Worm (Caenorhabditis elegans) whole organism, L1 larva: Measurements from ENCODE around the gene nhx-1.

Experiments used
- Y116A8C.19 ChIP-seq: sonication (generic microtip); optimal IDR thresholded peaks from 2 replicates; lab custom pipeline; 2016; ENCODE audit warnings: missing compliant biosample characterization, missing genetic modification characterization, borderline replicate concordance
- aha-1 ChIP-seq: fragments of 150-350 bp; optimal IDR thresholded peaks from 2 replicates; lab custom pipeline; 2014; ENCODE audit warnings: missing biosample characterization, missing genetic modification characterization
- alr-1 ChIP-seq: fragments of 200-800 bp; sonication (Bioruptor generic); optimal IDR thresholded peaks from 2 replicates; lab custom pipeline; 2018; ENCODE audit warnings: borderline replicate concordance, mild to moderate bottlenecking, missing genetic modification characterization, missing compliant biosample characterization
- ama-1 ChIP-seq: fragments of 150-350 bp; optimal IDR thresholded peaks from 2 replicates; lab custom pipeline; 2014
- blmp-1 ChIP-seq: fragments of 150-350 bp; optimal IDR thresholded peaks from 2 replicates; lab custom pipeline; 2014; ENCODE audit warnings: missing biosample characterization, missing genetic modification characterization
- ceh-82 ChIP-seq, 3 experiments: fragments of 150-350 bp in 1 of 3; sonication (generic microtip) in 2 of 3; optimal IDR thresholded peaks; 2 replicates each; lab custom pipeline; 2014 to 2017; ENCODE audit warnings: missing biosample characterization in 3 of 3, missing genetic modification characterization in 3 of 3
- ceh-88 ChIP-seq: fragments of 200-800 bp; sonication (Bioruptor generic); IDR thresholded peaks from 2 replicates; pipeline ENCODE4 v1.3.6; 2022; ENCODE audit warnings: missing genetic modification characterization, missing compliant biosample characterization
- ces-1 ChIP-seq: fragments of 150-350 bp; optimal IDR thresholded peaks from 2 replicates; lab custom pipeline; 2014; ENCODE audit warnings: missing biosample characterization, missing genetic modification reagents, missing genetic modification characterization
- dsc-1 ChIP-seq: sonication (generic microtip); optimal IDR thresholded peaks from 2 replicates; lab custom pipeline; 2016; ENCODE audit warnings: mild to moderate bottlenecking, missing genetic modification characterization, missing compliant biosample characterization
- efl-3 ChIP-seq: fragments of 200-800 bp; sonication (Bioruptor generic); optimal IDR thresholded peaks from 2 replicates; lab custom pipeline; 2018; ENCODE audit warnings: mild to moderate bottlenecking, missing genetic modification characterization, missing compliant biosample characterization
- egl-13 ChIP-seq: sonication (generic microtip); optimal IDR thresholded peaks from 2 replicates; lab custom pipeline; 2016; ENCODE audit warnings: missing genotype, missing genetic modification reagents, missing genetic modification characterization, missing compliant biosample characterization
- egl-27 ChIP-seq, 2 experiments: fragments of 150-350 bp in 1 of 2; sonication (generic microtip); optimal IDR thresholded peaks; 3 replicates each; lab custom pipeline; 2017 to 2018; ENCODE audit warnings: missing biosample characterization in 2 of 2, missing genetic modification characterization in 2 of 2, missing genetic modification reagents in 2 of 2
- elt-2 ChIP-seq: sonication (generic microtip); optimal IDR thresholded peaks from 2 replicates; lab custom pipeline; 2016; ENCODE audit warnings: missing genetic modification characterization, mild to moderate bottlenecking, inconsistent platforms, missing compliant biosample characterization, missing genetic modification reagents
- fkh-10 ChIP-seq: sonication (generic microtip); optimal IDR thresholded peaks from 2 replicates; lab custom pipeline; 2017; ENCODE audit warnings: missing biosample characterization, missing genetic modification reagents, missing genetic modification characterization
- fkh-8 ChIP-seq: sonication (generic microtip); optimal IDR thresholded peaks from 2 replicates; lab custom pipeline; 2016; ENCODE audit warnings: mild to moderate bottlenecking, missing genetic modification characterization, missing compliant biosample characterization
- fos-1 ChIP-seq: fragments of 150-350 bp; optimal IDR thresholded peaks from 2 replicates; lab custom pipeline; 2014; ENCODE audit warnings: missing biosample characterization, missing genetic modification characterization
- grh-1 ChIP-seq: fragments of 200-800 bp; sonication (Bioruptor generic); IDR thresholded peaks from 2 replicates; pipeline ENCODE4 v1.3.6; 2022; ENCODE audit warnings: missing genetic modification reagents, missing genetic modification characterization, missing compliant biosample characterization
- hlh-17 ChIP-seq: fragments of 200-800 bp; sonication (Bioruptor generic); optimal IDR thresholded peaks from 2 replicates; lab custom pipeline; 2018; ENCODE audit warnings: missing genetic modification characterization, mild to moderate bottlenecking, missing compliant biosample characterization, moderate library complexity, borderline replicate concordance
- hpl-2 ChIP-seq: fragments of 150-350 bp; optimal IDR thresholded peaks from 2 replicates; lab custom pipeline; 2014; ENCODE audit warnings: missing biosample characterization, missing genetic modification reagents, missing genetic modification characterization
- isw-1 ChIP-seq: fragments of 200-800 bp; sonication (Bioruptor generic); IDR thresholded peaks from 2 replicates; pipeline ENCODE4 v1.3.6; 2022; ENCODE audit warnings: missing genetic modification characterization, missing compliant biosample characterization
- jun-1 ChIP-seq: fragments of 150-350 bp; optimal IDR thresholded peaks from 2 replicates; lab custom pipeline; 2014; ENCODE audit warnings: missing biosample characterization, missing genetic modification reagents, missing genetic modification characterization
- lin-13 ChIP-seq: fragments of 150-350 bp; optimal IDR thresholded peaks from 2 replicates; lab custom pipeline; 2014; ENCODE audit warnings: missing biosample characterization, missing genetic modification reagents, missing genetic modification characterization
- lin-14 ChIP-seq: fragments of 200-800 bp; sonication (Bioruptor generic); optimal IDR thresholded peaks from 2 replicates; lab custom pipeline; 2018; ENCODE audit warnings: mild to moderate bottlenecking, missing genetic modification characterization, moderate library complexity, missing compliant biosample characterization
- lin-35 ChIP-seq, 2 experiments: fragments of 150-350 bp; optimal IDR thresholded peaks; 2 replicates each; lab custom pipeline; 2014; ENCODE audit warnings: missing biosample characterization in 2 of 2, missing genetic modification characterization in 2 of 2, missing genetic modification reagents in 2 of 2
- lin-39 ChIP-seq: fragments of 150-350 bp; optimal IDR thresholded peaks from 2 replicates; lab custom pipeline; 2014; ENCODE audit warnings: missing biosample characterization, missing genetic modification reagents, missing genetic modification characterization
- lir-3 ChIP-seq: sonication (generic microtip); optimal IDR thresholded peaks from 2 replicates; lab custom pipeline; 2016; ENCODE audit warnings: mild to moderate bottlenecking, missing genetic modification characterization, moderate library complexity, missing compliant biosample characterization; ENCODE audit not compliant: poor library complexity
- mab-9 ChIP-seq: fragments of 200-800 bp; sonication (Bioruptor generic); IDR thresholded peaks from 2 replicates; pipeline ENCODE4 v1.3.6; 2022; ENCODE audit warnings: missing genetic modification reagents, missing genetic modification characterization, missing compliant biosample characterization
- mef-2 ChIP-seq: fragments of 150-350 bp; optimal IDR thresholded peaks from 2 replicates; lab custom pipeline; 2014; ENCODE audit warnings: missing biosample characterization, missing genetic modification characterization
- nhr-19 ChIP-seq: fragments of 200-800 bp; sonication (Bioruptor generic); conservative IDR thresholded peaks from 2 replicates; pipeline ENCODE4 v1.3.6; 2022; ENCODE audit warnings: missing genetic modification characterization, missing compliant biosample characterization
- nhr-237 ChIP-seq: fragments of 150-350 bp; optimal IDR thresholded peaks from 2 replicates; lab custom pipeline; 2014; ENCODE audit warnings: missing biosample characterization, missing genetic modification characterization
- nhr-47 ChIP-seq: sonication (generic microtip); optimal IDR thresholded peaks from 2 replicates; lab custom pipeline; 2016; ENCODE audit warnings: mild to moderate bottlenecking, missing genetic modification characterization, moderate library complexity, missing compliant biosample characterization
- nhr-76 ChIP-seq: sonication (generic microtip); optimal IDR thresholded peaks from 2 replicates; lab custom pipeline; 2017; ENCODE audit warnings: missing biosample characterization, missing genetic modification characterization
- nhr-85 ChIP-seq: sonication (generic microtip); peaks from one replicate; lab custom pipeline; 2016; ENCODE audit warnings: missing genetic modification characterization, inconsistent platforms, missing compliant biosample characterization
- nhr-90 ChIP-seq: sonication (generic microtip); optimal IDR thresholded peaks from 2 replicates; lab custom pipeline; 2016; ENCODE audit warnings: mild to moderate bottlenecking, missing genetic modification characterization, missing compliant biosample characterization; ENCODE audit not compliant: poor library complexity
- pag-3 ChIP-seq: sonication (generic microtip); optimal IDR thresholded peaks from 2 replicates; lab custom pipeline; 2017; ENCODE audit warnings: missing genetic modification characterization, mild to moderate bottlenecking, missing compliant biosample characterization, antibody characterized with exemption, borderline replicate concordance; ENCODE audit not compliant: insufficient read depth
- pax-3 ChIP-seq: fragments of 200-800 bp; sonication (Bioruptor generic); optimal IDR thresholded peaks from 2 replicates; lab custom pipeline; 2018; ENCODE audit warnings: mild to moderate bottlenecking, missing genetic modification characterization, moderate library complexity, missing compliant biosample characterization
- pqm-1 ChIP-seq: sonication (generic microtip); optimal IDR thresholded peaks from 3 replicates; lab custom pipeline; 2017; ENCODE audit warnings: missing biosample characterization, missing genetic modification characterization
- rnt-1 ChIP-seq: sonication (generic microtip); optimal IDR thresholded peaks from 2 replicates; lab custom pipeline; 2016; ENCODE audit warnings: mild to moderate bottlenecking, missing genetic modification characterization, moderate library complexity, missing compliant biosample characterization
- snu-23 ChIP-seq: sonication (generic microtip); optimal IDR thresholded peaks from 2 replicates; lab custom pipeline; 2016; ENCODE audit warnings: missing genetic modification characterization, missing compliant biosample characterization
- sox-4 ChIP-seq: sonication (generic microtip); optimal IDR thresholded peaks from 2 replicates; lab custom pipeline; 2016; ENCODE audit warnings: missing genetic modification characterization, missing compliant biosample characterization
- sup-37 ChIP-seq: fragments of 200-800 bp; sonication (Bioruptor generic); optimal IDR thresholded peaks from 2 replicates; lab custom pipeline; 2018; ENCODE audit warnings: mild to moderate bottlenecking, missing genetic modification characterization, missing compliant biosample characterization
- swsn-7 ChIP-seq: sonication (generic microtip); optimal IDR thresholded peaks from 2 replicates; lab custom pipeline; 2016; ENCODE audit warnings: missing genetic modification characterization, missing compliant biosample characterization
- tbx-2 ChIP-seq: sonication (generic microtip); optimal IDR thresholded peaks from 2 replicates; lab custom pipeline; 2016; ENCODE audit warnings: missing genetic modification characterization, missing compliant biosample characterization
- tlp-1 ChIP-seq: fragments of 150-350 bp; optimal IDR thresholded peaks from 2 replicates; lab custom pipeline; 2014; ENCODE audit warnings: missing biosample characterization, missing genetic modification characterization
- unc-130 ChIP-seq: fragments of 150-350 bp; optimal IDR thresholded peaks from 2 replicates; lab custom pipeline; 2017; ENCODE audit warnings: missing biosample characterization, missing genetic modification characterization, inconsistent platforms
- unc-30 ChIP-seq: sonication (generic microtip); optimal IDR thresholded peaks from 2 replicates; lab custom pipeline; 2017; ENCODE audit warnings: missing biosample characterization, missing genetic modification characterization
- unc-62 ChIP-seq: fragments of 150-350 bp; optimal IDR thresholded peaks from 2 replicates; lab custom pipeline; 2014; ENCODE audit warnings: missing biosample characterization, missing genetic modification reagents, missing genetic modification characterization
- unc-86 ChIP-seq: sonication (generic microtip); optimal IDR thresholded peaks from 2 replicates; lab custom pipeline; 2016; ENCODE audit warnings: missing genetic modification characterization, missing compliant biosample characterization
- xbp-1 ChIP-seq: sonication (generic microtip); optimal IDR thresholded peaks from 2 replicates; lab custom pipeline; 2016; ENCODE audit warnings: missing genetic modification characterization, missing compliant biosample characterization
- zag-1 ChIP-seq: fragments of 150-350 bp; optimal IDR thresholded peaks from 2 replicates; lab custom pipeline; 2014; ENCODE audit warnings: missing biosample characterization, missing genetic modification characterization
- zip-4 ChIP-seq: fragments of 200-800 bp; sonication (Bioruptor generic); optimal IDR thresholded peaks from 2 replicates; lab custom pipeline; 2018; ENCODE audit warnings: mild to moderate bottlenecking, missing genetic modification characterization, moderate library complexity, missing compliant biosample characterization
- ztf-11 ChIP-seq, 2 experiments: sonication (generic microtip); optimal IDR thresholded peaks; 2 replicates each; lab custom pipeline; 2016 to 2017; ENCODE audit warnings: missing genetic modification characterization in 2 of 2, missing biosample characterization in 1 of 2, missing compliant biosample characterization in 1 of 2

The nhx-1 gene

DNA sequence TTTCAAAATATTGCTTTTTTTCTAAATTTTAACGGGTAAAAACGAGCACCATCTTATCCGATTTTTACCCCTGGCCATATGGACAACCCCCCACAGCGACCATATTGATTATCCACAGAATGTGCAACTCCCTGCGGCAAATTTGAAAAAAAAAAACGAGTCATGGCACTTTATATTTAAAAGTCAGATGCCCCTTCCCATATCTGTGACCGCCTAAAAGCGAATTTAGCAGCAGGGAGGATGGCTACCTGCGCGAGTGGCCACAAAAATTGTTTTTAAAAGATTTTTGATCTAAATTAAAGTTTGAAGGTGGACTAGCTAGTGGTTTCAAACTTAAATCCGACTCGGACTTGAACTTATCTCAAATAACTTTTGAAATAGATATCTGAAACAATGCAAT lies 39.5 kb downstream of the nhx-1 start:
- TF ChIP-seq nhr-47 (tag; lab: Kevin White, UChicago), result peak; percentile 99
- TF ChIP-seq rnt-1, result peak; percentile 98
- peak; percentile 84 for TF ChIP-seq lir-3 (tag; lab: Kevin White, UChicago)
- peak; percentile 73 to 78 for TF ChIP-seq egl-27 (tag; optimal IDR thresholded peaks at IDR 0.05; lab: Kevin White, UChicago)
- TF ChIP-seq hpl-2 (GFP tag; lab: Kevin White, UChicago), result peak; percentile 97
- peak; percentile 95 for TF ChIP-seq nhr-237 (tag; lab: Kevin White, UChicago)
- TF ChIP-seq efl-3 (GFP tag; lab: Kevin White, UChicago), result peak; percentile 86
- peak; percentile 63 to 90 for TF ChIP-seq lin-35 (GFP tag; optimal IDR thresholded peaks at IDR 0.05; lab: Kevin White, UChicago)
- TF ChIP-seq ces-1 (GFP tag; lab: Kevin White, UChicago), result no peak
- TF ChIP-seq nhr-76, result peak; percentile 94
- TF ChIP-seq jun-1 (tag; lab: Kevin White, UChicago), result peak; percentile 99
- no peak for TF ChIP-seq unc-62
- TF ChIP-seq fos-1 (tag; lab: Kevin White, UChicago), result peak; percentile 96
- TF ChIP-seq sox-4 (tag; lab: Kevin White, UChicago), result peak; percentile 98
- TF ChIP-seq zip-4 (GFP tag; lab: Kevin White, UChicago), result peak; percentile 91
- peak; percentile 94 for TF ChIP-seq ceh-88
- TF ChIP-seq isw-1 (GFP tag; lab: Robert Waterston, UW), result peak; percentile 88
- peak; percentile 97 for TF ChIP-seq mab-9 (GFP tag; lab: Robert Waterston, UW)
- peak; percentile 96 for TF ChIP-seq lin-14
- peak; percentile 99 for TF ChIP-seq fkh-10 (GFP tag; lab: Kevin White, UChicago)
- TF ChIP-seq unc-130 (tag; lab: Kevin White, UChicago), result peak; percentile 92
- TF ChIP-seq xbp-1 (tag; lab: Kevin White, UChicago), result peak; percentile 94
- peak; percentile 89 for TF ChIP-seq pax-3 (tag; lab: Kevin White, UChicago)
- peak; percentile 94 for TF ChIP-seq unc-86 (tag; lab: Kevin White, UChicago)
- TF ChIP-seq nhr-19, result peak; percentile 97
- peak; percentile 56 for TF ChIP-seq unc-30 (tag; lab: Kevin White, UChicago)
- TF ChIP-seq snu-23, result peak; percentile 99
- TF ChIP-seq mef-2 (tag; lab: Kevin White, UChicago), result peak; percentile 68
- TF ChIP-seq tlp-1 (tag; lab: Kevin White, UChicago), result peak; percentile 50
- TF ChIP-seq nhr-90 (tag; lab: Kevin White, UChicago), result peak; percentile 99
- peak; percentile 95 for TF ChIP-seq grh-1 (GFP tag; lab: Robert Waterston, UW)
- TF ChIP-seq lin-13 (GFP tag; lab: Kevin White, UChicago), result peak; percentile 94
- TF ChIP-seq sup-37 (GFP tag; lab: Kevin White, UChicago), result peak; percentile 84
- peak; percentile 78 for TF ChIP-seq pag-3 (tag; lab: Kevin White, UChicago)
- TF ChIP-seq hlh-17 (GFP tag; lab: Kevin White, UChicago), result no peak
- peak; percentile 59 for TF ChIP-seq pqm-1 (tag; lab: Kevin White, UChicago)
- TF ChIP-seq elt-2, result peak; percentile 86
- peak; percentile 97 for TF ChIP-seq swsn-7 (tag; lab: Kevin White, UChicago)
- TF ChIP-seq zag-1 (tag; lab: Kevin White, UChicago), result peak; percentile 33
- TF ChIP-seq tbx-2, result peak; percentile 98
- TF ChIP-seq alr-1 (tag; lab: Kevin White, UChicago), result no peak
- peak; percentile 97 for TF ChIP-seq nhr-85 (tag; lab: Kevin White, UChicago)
- TF ChIP-seq aha-1, result peak; percentile 57
- peak; percentile 97 to 99 (median 99) for TF ChIP-seq ceh-82 (tag; optimal IDR thresholded peaks at IDR 0.05; lab: Kevin White, UChicago)
- peak; percentile 96 for TF ChIP-seq egl-13 (tag; lab: Kevin White, UChicago)
- TF ChIP-seq fkh-8 (tag; lab: Kevin White, UChicago), result peak; percentile 97
- peak; percentile 18 to 76 for TF ChIP-seq ztf-11 (tag; optimal IDR thresholded peaks at IDR 0.05; lab: Kevin White, UChicago)
- peak; percentile 38 for TF ChIP-seq blmp-1 (tag; lab: Kevin White, UChicago)
- TF ChIP-seq dsc-1 (tag; lab: Kevin White, UChicago), result peak; percentile 100
- TF ChIP-seq ama-1, result no peak
- peak; percentile 17 for TF ChIP-seq Y116A8C.19
- TF ChIP-seq lin-39 (tag; lab: Kevin White, UChicago), result peak; percentile 98
